Worm (Caenorhabditis elegans) whole organism, L4 larva: ENCODE data around the gene col-185.

ENCODE experiments used
- F44E2.7 ChIP-seq: fragments of 200-800 bp; sonication (Bioruptor generic); IDR thresholded peaks from 2 replicates; pipeline ENCODE4 v2.1.2; 2022; ENCODE audit warnings: missing genetic modification characterization, missing compliant biosample characterization
- Y48G9A.11 ChIP-seq: fragments of 200-800 bp; sonication (Bioruptor generic); IDR thresholded peaks from 2 replicates; pipeline ENCODE4 v1.3.6; 2022; ENCODE audit warnings: missing genetic modification reagents, missing genetic modification characterization, missing compliant biosample characterization
- aha-1 ChIP-seq: fragments of 150-350 bp; peaks from one replicate; lab custom pipeline; 2014; ENCODE audit warnings: missing biosample characterization, missing genetic modification characterization
- ama-1 ChIP-seq: fragments of 150-350 bp; optimal IDR thresholded peaks from 2 replicates; lab custom pipeline; 2014; ENCODE audit warnings: inconsistent platforms, mixed read lengths
- ceh-44 ChIP-seq: fragments of 200-800 bp; sonication (Bioruptor generic); IDR thresholded peaks from 2 replicates; pipeline ENCODE4 v1.3.6; 2022; ENCODE audit warnings: missing genetic modification reagents, missing genetic modification characterization, missing compliant biosample characterization
- daf-12 ChIP-seq: fragments of 150-350 bp; optimal IDR thresholded peaks from 2 replicates; lab custom pipeline; 2014; ENCODE audit warnings: missing biosample characterization, missing genetic modification reagents, missing genetic modification characterization
- dmd-6 ChIP-seq: fragments of 200-800 bp; sonication (Bioruptor generic); IDR thresholded peaks from 2 replicates; pipeline ENCODE4 v1.3.6; 2022; ENCODE audit warnings: missing genetic modification reagents, missing genetic modification characterization, missing compliant biosample characterization
- dmd-9 ChIP-seq: fragments of 200-800 bp; sonication (Bioruptor generic); IDR thresholded peaks from 2 replicates; pipeline ENCODE4 v1.3.6; 2022; ENCODE audit warnings: missing genetic modification reagents, missing genetic modification characterization, missing compliant biosample characterization
- dve-1 ChIP-seq: sonication (generic microtip); optimal IDR thresholded peaks from 2 replicates; lab custom pipeline; 2017; ENCODE audit warnings: antibody characterized with exemption, mild to moderate bottlenecking, missing genetic modification characterization, missing compliant biosample characterization; ENCODE audit not compliant: insufficient read depth
- egl-27 ChIP-seq: sonication (generic microtip); optimal IDR thresholded peaks from 3 replicates; lab custom pipeline; 2017; ENCODE audit warnings: missing biosample characterization, missing genetic modification reagents, missing genetic modification characterization
- fkh-10 ChIP-seq: fragments of 150-350 bp; optimal IDR thresholded peaks from 2 replicates; lab custom pipeline; 2014; ENCODE audit warnings: missing biosample characterization, missing genetic modification reagents, missing genetic modification characterization
- hif-1 ChIP-seq, 2 experiments: sonication (generic microtip); optimal IDR thresholded peaks; 2 replicates each; lab custom pipeline; 2016 to 2017; ENCODE audit warnings: missing compliant biosample characterization in 2 of 2, missing genetic modification characterization in 2 of 2, missing genetic modification reagents in 2 of 2, missing genotype in 2 of 2, mild to moderate bottlenecking in 1 of 2
- hlh-30 ChIP-seq: sonication (generic microtip); optimal IDR thresholded peaks from 2 replicates; lab custom pipeline; 2017; ENCODE audit warnings: antibody characterized with exemption, mild to moderate bottlenecking, missing genetic modification characterization, missing compliant biosample characterization; ENCODE audit not compliant: insufficient read depth
- lin-1 ChIP-seq: fragments of 200-800 bp; sonication (Bioruptor generic); IDR thresholded peaks from 2 replicates; pipeline ENCODE4 v1.3.6; 2022; ENCODE audit warnings: missing genetic modification reagents, missing genetic modification characterization, missing compliant biosample characterization
- lin-29 ChIP-seq: fragments of 200-800 bp; sonication (Bioruptor generic); IDR thresholded peaks from 2 replicates; pipeline ENCODE4 v1.3.6; 2022; ENCODE audit warnings: missing genetic modification reagents, missing genetic modification characterization, missing compliant biosample characterization
- lin-38 ChIP-seq: fragments of 200-800 bp; sonication (Bioruptor generic); IDR thresholded peaks from 2 replicates; pipeline ENCODE4 v1.3.6; 2022; ENCODE audit warnings: missing genetic modification reagents, missing genetic modification characterization, missing compliant biosample characterization
- lsy-2 ChIP-seq, 2 experiments: fragments of 150-350 bp in 1 of 2; sonication (generic microtip) in 1 of 2; optimal IDR thresholded peaks; 2 replicates each; lab custom pipeline; 2014 to 2017; ENCODE audit warnings: missing biosample characterization in 2 of 2, missing genetic modification characterization in 2 of 2
- madf-9 ChIP-seq: fragments of 200-800 bp; sonication (Bioruptor generic); conservative IDR thresholded peaks from 2 replicates; pipeline ENCODE4 v1.3.6; 2022; ENCODE audit warnings: missing genetic modification reagents, missing genetic modification characterization, missing compliant biosample characterization
- mdl-1 ChIP-seq, 2 experiments: fragments of 150-350 bp in 1 of 2; sonication (generic microtip) in 1 of 2; optimal IDR thresholded peaks; 2 replicates each; lab custom pipeline; 2014 to 2017; ENCODE audit warnings: missing biosample characterization in 2 of 2, missing genetic modification characterization in 2 of 2
- mdt-29 ChIP-seq: fragments of 200-800 bp; sonication (Bioruptor generic); IDR thresholded peaks from 2 replicates; pipeline ENCODE4 v1.3.6; 2022; ENCODE audit warnings: missing genetic modification reagents, missing genetic modification characterization, missing compliant biosample characterization
- mep-1 ChIP-seq: fragments of 150-350 bp; sonication (generic microtip); optimal IDR thresholded peaks from 3 replicates; lab custom pipeline; 2014; ENCODE audit warnings: missing biosample characterization, missing genetic modification characterization
- nhr-10 ChIP-seq: fragments of 150-350 bp; optimal IDR thresholded peaks from 2 replicates; lab custom pipeline; 2014; ENCODE audit warnings: missing biosample characterization, missing genetic modification characterization
- nhr-111 ChIP-seq: fragments of 200-800 bp; sonication (Bioruptor generic); optimal IDR thresholded peaks from 2 replicates; lab custom pipeline; 2018; ENCODE audit warnings: mild to moderate bottlenecking, missing genetic modification characterization, missing compliant biosample characterization
- nhr-25 ChIP-seq: sonication (generic microtip); optimal IDR thresholded peaks from 2 replicates; lab custom pipeline; 2017; ENCODE audit warnings: missing genetic modification characterization, mild to moderate bottlenecking, missing compliant biosample characterization, antibody characterized with exemption, moderate library complexity, borderline replicate concordance; ENCODE audit not compliant: insufficient read depth
- nhr-28 ChIP-seq: fragments of 150-350 bp; optimal IDR thresholded peaks from 2 replicates; lab custom pipeline; 2014; ENCODE audit warnings: missing biosample characterization, missing genetic modification characterization
- nhr-6 ChIP-seq: fragments of 150-350 bp; optimal IDR thresholded peaks from 2 replicates; lab custom pipeline; 2014; ENCODE audit warnings: missing biosample characterization, missing genetic modification characterization
- nhr-77 ChIP-seq: fragments of 150-350 bp; optimal IDR thresholded peaks from 2 replicates; lab custom pipeline; 2014; ENCODE audit warnings: missing biosample characterization, missing genetic modification characterization
- saeg-2 ChIP-seq: fragments of 200-800 bp; sonication (Bioruptor generic); IDR thresholded peaks from 2 replicates; pipeline ENCODE4 v1.3.6; 2022; ENCODE audit warnings: missing genetic modification reagents, missing genetic modification characterization, missing compliant biosample characterization
- sdz-12 ChIP-seq: fragments of 200-800 bp; sonication (Bioruptor generic); optimal IDR thresholded peaks from 2 replicates; lab custom pipeline; 2018; ENCODE audit warnings: mild to moderate bottlenecking, missing genetic modification characterization, missing compliant biosample characterization
- skn-1 ChIP-seq: fragments of 150-350 bp; optimal IDR thresholded peaks from 2 replicates; lab custom pipeline; 2014; ENCODE audit warnings: missing biosample characterization, missing genetic modification characterization
- tra-1 ChIP-seq: fragments of 200-800 bp; sonication (Bioruptor generic); IDR thresholded peaks from 2 replicates; pipeline ENCODE4 v1.3.6; 2022; ENCODE audit warnings: missing genetic modification reagents, missing genetic modification characterization, missing compliant biosample characterization
- unc-130 ChIP-seq: sonication (generic microtip); optimal IDR thresholded peaks from 2 replicates; lab custom pipeline; 2016; ENCODE audit warnings: missing genetic modification reagents, missing genetic modification characterization, missing compliant biosample characterization
- unc-62 ChIP-seq, 3 experiments: fragments of 150-350 bp in 1 of 3; sonication (generic microtip); optimal IDR thresholded peaks in 2 of 3; peaks in 1 of 3; 1 replicate in 1 of 3; 2 replicates in 2 of 3; lab custom pipeline; 2014 to 2017; ENCODE audit warnings: missing biosample characterization in 3 of 3, missing genetic modification characterization in 3 of 3, missing genetic modification reagents in 3 of 3, missing genotype in 1 of 3
- zfp-3 ChIP-seq: fragments of 200-800 bp; sonication (Bioruptor generic); conservative IDR thresholded peaks from 2 replicates; pipeline ENCODE4 v1.3.6; 2022; ENCODE audit warnings: missing genetic modification reagents, missing genetic modification characterization, missing compliant biosample characterization
- zip-11 ChIP-seq: fragments of 200-800 bp; sonication (Bioruptor generic); IDR thresholded peaks from 2 replicates; pipeline ENCODE4 v1.3.6; 2022; ENCODE audit warnings: missing genetic modification characterization, missing compliant biosample characterization

The col-185 gene

ce11 chrX:13544544-13545021, 33.7 kb upstream of the col-185 start:
- TF ChIP-seq unc-62 (GFP tag; optimal IDR thresholded peaks at IDR 0.05 in 1 of 2; lab: Kevin White, UChicago) (peak in 1 of 2 experiments; percentile 76), unc-62 (tag; optimal IDR thresholded peaks at IDR 0.05; lab: Kevin White, UChicago) (no peak), unc-130 (GFP tag; lab: Kevin White, UChicago) (no peak), sdz-12 (no peak), fkh-10 (no peak), dmd-6 (GFP tag; lab: Robert Waterston, UW) (peak; percentile 9; the same call in 1 of the 2 replicates), mdt-29 (GFP tag; lab: Robert Waterston, UW) (peak; percentile 30; the same call in 1 of the 2 replicates), Y48G9A.11 (GFP tag; lab: Robert Waterston, UW) (no peak), zfp-3 (GFP tag; lab: Robert Waterston, UW) (peak; percentile 72; the same call in 1 of the 2 replicates), tra-1 (GFP tag; lab: Robert Waterston, UW) (0 out of 2 replicates have a peak, but pooled peaks have one; percentile 19), mdl-1 (tag; optimal IDR thresholded peaks at IDR 0.05; lab: Kevin White, UChicago) (no peak), mep-1 (peak; percentile 74), lsy-2 (tag; optimal IDR thresholded peaks at IDR 0.05; lab: Kevin White, UChicago) (peak in 1 of 2 experiments; percentile 30), ama-1 (lab: Kevin White, UChicago) (peak; percentile 97), nhr-25 (no peak), aha-1 (peak; percentile 51), dmd-9 (GFP tag; lab: Robert Waterston, UW) (peak; percentile 58; the same call in 1 of the 2 replicates), lin-29 (GFP tag; lab: Robert Waterston, UW) (0 out of 2 replicates have a peak, but pooled peaks have one; percentile 8), ceh-44 (GFP tag; lab: Robert Waterston, UW) (no peak), nhr-28 (tag; lab: Kevin White, UChicago) (peak; percentile 57), nhr-111 (GFP tag; lab: Kevin White, UChicago) (no peak)

ce11 chrX:13543350-13543749, 32.5 kb upstream of the col-185 start:
- TF ChIP-seq ama-1 (lab: Kevin White, UChicago) (peak; percentile 95), daf-12 (tag; lab: Kevin White, UChicago) (no peak), hlh-30 (peak; percentile 9), F44E2.7 (GFP tag; lab: Robert Waterston, UW) (no peak)
- TF ChIP-seq, all 104 proteins: peak for 2

ce11 chrX:13542757-13543156, 31.9 kb upstream of the col-185 start:
- peak in 1 of 2 experiments; percentile 8 for TF ChIP-seq lsy-2 (tag; optimal IDR thresholded peaks at IDR 0.05; lab: Kevin White, UChicago)
- TF ChIP-seq nhr-6, result no peak
- TF ChIP-seq mep-1, result peak; percentile 15
- TF ChIP-seq dve-1 (tag; lab: Kevin White, UChicago), result no peak
- TF ChIP-seq zip-11 (GFP tag; lab: Robert Waterston, UW), result no peak
- TF ChIP-seq ama-1 (lab: Kevin White, UChicago), result peak; percentile 83
- TF ChIP-seq lin-1 (GFP tag; lab: Robert Waterston, UW), result no peak
- no peak for TF ChIP-seq lin-38
- TF ChIP-seq saeg-2 (GFP tag; lab: Robert Waterston, UW), result no peak
- peak; percentile 25 for TF ChIP-seq fkh-10
- no peak for TF ChIP-seq nhr-10 (tag; lab: Kevin White, UChicago)
- TF ChIP-seq skn-1 (tag; lab: Kevin White, UChicago), result no peak
- no peak for TF ChIP-seq egl-27
- TF ChIP-seq hif-1 (tag; optimal IDR thresholded peaks at IDR 0.05; lab: Kevin White, UChicago), result no peak
- peak; percentile 65 for TF ChIP-seq aha-1
- no peak for TF ChIP-seq nhr-77
- TF ChIP-seq madf-9, result no peak
- TF ChIP-seq dmd-6 (GFP tag; lab: Robert Waterston, UW), result 0 out of 2 replicates have a peak, but pooled peaks have one; percentile 7
